Worm (Caenorhabditis elegans) whole organism, L4/young adult: Measurements from ENCODE around the gene C46E10.3.

Experiments used
- W03F9.2 ChIP-seq: fragments of 150-350 bp; optimal IDR thresholded peaks from 2 replicates; lab custom pipeline; 2014; ENCODE audit warnings: missing biosample characterization, missing genetic modification characterization
- dao-5 ChIP-seq: sonication (generic microtip); optimal IDR thresholded peaks from 2 replicates; lab custom pipeline; 2016; ENCODE audit warnings: missing genotype, missing genetic modification characterization, moderate library complexity, missing compliant biosample characterization

DNA sequence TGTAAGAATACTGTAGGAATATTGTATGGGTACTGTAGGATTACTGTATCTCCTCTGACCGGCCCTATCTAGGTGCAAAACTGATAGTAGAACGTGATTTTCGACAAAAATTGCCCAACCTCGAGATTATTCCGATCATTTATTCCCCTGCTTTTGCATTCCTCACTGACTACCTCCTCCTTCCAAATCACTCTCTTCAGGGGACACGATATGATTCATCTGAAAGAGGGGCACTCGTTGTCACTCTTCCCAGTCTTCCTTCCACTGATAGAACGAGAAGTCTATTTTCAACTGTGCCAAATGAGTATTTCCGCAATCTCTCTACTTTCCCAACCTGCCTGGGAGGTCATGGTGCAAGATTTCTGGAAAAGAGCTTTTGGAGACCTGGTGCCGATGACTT, 18.5 kb downstream of the C46E10.3 start, which contains the start of gene F12E12.2:
- TF ChIP-seq dao-5 = no peak
- TF ChIP-seq W03F9.2 (tag; lab: Kevin White, UChicago) = no peak
